Worm (Caenorhabditis elegans): ENCODE data around the gene ppfr-4.
"Not testable (repeated sequence)": the region's sequence is repeated elsewhere in the genome, so short reads cannot be mapped to it uniquely, and the experiment has no call there.

The ppfr-4 gene

DNA sequence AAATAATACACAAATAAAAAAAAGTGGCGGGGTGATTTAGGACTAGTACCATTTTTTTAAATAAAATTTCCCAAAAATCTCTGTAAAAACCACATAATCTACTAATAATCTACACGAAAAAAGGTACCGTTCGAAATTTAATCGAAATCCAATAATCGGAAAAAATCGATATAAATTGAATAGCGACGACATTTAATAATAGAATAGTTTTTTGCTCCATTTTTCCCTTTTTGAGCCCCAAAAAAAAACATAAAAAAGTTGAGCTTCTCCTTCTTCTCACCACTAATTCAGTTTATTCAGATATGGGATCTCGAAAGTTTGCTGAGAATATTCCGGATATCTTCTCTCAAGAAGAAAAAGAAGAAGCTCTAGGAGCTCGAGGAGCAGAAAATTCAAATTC, 12.0 kb upstream of the ppfr-4 start, which contains the start of gene Y71H2B.5:
Y71H2B.5 (plus strand) TSS at position 301 of the 400 bp plus-strand sequence.
- TF ChIP-seq unc-42, ttx-3, pat-9 (tag; optimal IDR thresholded peaks at IDR 0.05): not testable (repeated sequence)

DNA sequence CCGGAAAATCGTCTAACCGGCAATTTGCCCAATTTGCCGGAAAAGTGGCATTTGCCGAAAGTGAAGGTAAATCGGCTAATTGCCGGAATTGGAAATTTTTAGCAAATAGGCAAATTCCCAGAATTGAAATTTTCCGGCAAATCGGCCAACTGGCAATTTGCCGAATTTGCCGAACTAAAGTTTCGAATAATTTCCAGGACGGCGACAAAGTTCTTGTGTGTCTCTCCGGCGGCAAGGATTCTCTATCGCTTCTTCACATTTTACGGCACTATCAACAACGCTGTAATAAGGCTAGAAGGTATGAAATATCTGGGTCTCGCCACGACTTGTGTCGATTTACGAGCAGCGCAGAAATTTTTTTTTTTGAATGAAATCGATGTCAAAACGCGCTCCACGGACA, 3.5 kb upstream of the ppfr-4 start:
- TF ChIP-seq tbx-2 (tag; optimal IDR thresholded peaks at IDR 0.05) (no peak), ref-2 (tag; optimal IDR thresholded peaks at IDR 0.05) (no peak)

DNA sequence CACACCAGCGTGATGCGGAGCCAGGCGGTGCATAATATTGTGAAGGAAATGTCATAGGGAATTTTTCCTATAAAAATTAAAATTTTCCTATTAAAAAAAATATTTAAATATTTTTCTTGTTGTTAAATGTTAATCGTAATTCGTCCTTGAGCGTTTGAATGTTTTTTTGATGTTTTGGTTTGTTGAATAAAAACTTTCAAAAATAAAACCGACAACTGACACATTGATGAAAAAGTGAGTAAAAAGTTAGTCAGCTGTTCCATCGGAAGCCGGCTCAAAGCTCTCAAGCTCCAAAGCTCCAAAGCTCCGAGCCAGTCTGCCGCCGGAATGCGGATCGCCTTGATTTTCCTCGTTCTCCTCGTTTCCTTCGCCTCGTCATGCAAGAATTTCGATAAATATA, 1.1 kb upstream of the ppfr-4 start, which contains the start of gene Y71H2B.4:
Y71H2B.4 (plus strand) TSS at position 301 of the 400 bp plus-strand sequence.
- TF ChIP-seq unc-55 (GFP tag; optimal IDR thresholded peaks at IDR 0.05) (no peak), ref-2 (tag; optimal IDR thresholded peaks at IDR 0.05) (no peak), hlh-8 (tag; optimal IDR thresholded peaks at IDR 0.05) (no peak), elt-2 (tag; optimal IDR thresholded peaks at IDR 0.05) (no peak), ceh-48 (tag; optimal IDR thresholded peaks at IDR 0.05) (no peak), pha-2 (tag; optimal IDR thresholded peaks at IDR 0.05) (no peak), che-1 (tag; optimal IDR thresholded peaks at IDR 0.05) (no peak)

DNA sequence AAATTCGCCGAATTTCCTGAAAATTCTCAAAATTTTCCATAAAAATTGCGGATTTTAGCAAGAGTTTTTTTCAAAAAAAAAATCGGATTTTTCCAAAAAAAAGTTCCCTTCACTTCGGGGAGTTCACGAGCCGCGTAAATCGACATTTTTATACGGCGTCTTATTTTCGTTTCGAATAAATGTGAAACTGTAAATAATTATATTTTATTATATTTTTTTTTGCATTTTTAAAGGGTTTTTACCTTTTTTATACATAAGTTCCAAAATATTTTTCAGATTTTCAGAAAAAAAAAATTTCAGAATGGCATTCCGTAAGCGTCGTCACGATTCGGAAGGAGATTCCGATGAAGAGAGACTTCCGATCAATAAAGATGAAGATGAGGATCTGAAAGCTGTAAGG, 3.1 kb downstream of the ppfr-4 start, which contains the start of gene Y71H2B.2:
Y71H2B.2 (plus strand) TSS at position 301 of the 400 bp plus-strand sequence.
- TF ChIP-seq pqm-1 (tag; optimal IDR thresholded peaks at IDR 0.05) (no peak), ceh-18 (tag; optimal IDR thresholded peaks at IDR 0.05) (no peak), ceh-19 (GFP tag; optimal IDR thresholded peaks at IDR 0.05) (no peak), nhr-11 (tag; optimal IDR thresholded peaks at IDR 0.05) (no peak), hlh-30 (tag; optimal IDR thresholded peaks at IDR 0.05; ENCODE audit: insufficient read depth) (no peak), lin-11 (tag; optimal IDR thresholded peaks at IDR 0.05) (no peak), lim-6 (tag; optimal IDR thresholded peaks at IDR 0.05) (no peak), fax-1 (tag; optimal IDR thresholded peaks at IDR 0.05) (no peak), K09A11.1 (tag; optimal IDR thresholded peaks at IDR 0.05; ENCODE audit: insufficient read depth) (no peak), hlh-8 (tag; optimal IDR thresholded peaks at IDR 0.05) (no peak), sdc-2 (tag; optimal IDR thresholded peaks at IDR 0.05) (no peak), pag-3 (tag; optimal IDR thresholded peaks at IDR 0.05; ENCODE audit: borderline replicate concordance) (no peak)

DNA sequence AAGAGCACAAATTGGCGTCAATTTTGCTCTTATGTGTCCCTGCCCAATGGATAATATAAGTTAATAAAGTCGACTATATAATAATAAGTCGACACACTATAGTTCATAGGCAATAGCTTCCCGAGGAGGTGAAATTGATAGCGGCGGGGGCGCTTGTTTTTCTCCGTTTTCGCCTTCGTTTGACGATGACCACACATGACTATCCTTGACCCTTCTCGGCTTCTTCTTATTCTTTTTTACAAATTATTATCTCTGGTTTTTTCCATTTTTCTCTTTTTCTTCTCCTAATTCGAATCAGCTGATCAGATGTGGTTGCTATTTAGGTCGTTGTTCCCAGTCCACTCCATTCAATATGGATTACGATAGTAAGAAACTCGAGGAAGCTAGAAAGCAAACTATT, 9.0 kb downstream of the ppfr-4 start, which contains the start of gene acbp-8:
acbp-8 (plus strand) TSS at position 324 of the 400 bp plus-strand sequence.
- no peak for TF ChIP-seq sox-2 (GFP tag; IDR thresholded peaks at IDR 0.05)
- no peak for TF ChIP-seq sdc-2 (tag; optimal IDR thresholded peaks at IDR 0.05)
- no peak for TF ChIP-seq ceh-18 (tag; optimal IDR thresholded peaks at IDR 0.05)
- no peak for TF ChIP-seq C38D4.7 (GFP tag; optimal IDR thresholded peaks at IDR 0.05)
- TF ChIP-seq lim-6 (tag; optimal IDR thresholded peaks at IDR 0.05): no peak
- TF ChIP-seq pax-1 (tag; optimal IDR thresholded peaks at IDR 0.05): no peak
- no peak for TF ChIP-seq hlh-15 (tag; optimal IDR thresholded peaks at IDR 0.05)
- TF ChIP-seq lin-11 (tag; optimal IDR thresholded peaks at IDR 0.05): no peak
- no peak for TF ChIP-seq unc-42 (tag; optimal IDR thresholded peaks at IDR 0.05)
- TF ChIP-seq npax-4 (tag; optimal IDR thresholded peaks at IDR 0.05): no peak
- no peak for TF ChIP-seq syd-9 (tag; optimal IDR thresholded peaks at IDR 0.05)
- TF ChIP-seq T23F11.4 (GFP tag; optimal IDR thresholded peaks at IDR 0.05): no peak
- no peak for TF ChIP-seq madf-2 (tag; optimal IDR thresholded peaks at IDR 0.05)

DNA sequence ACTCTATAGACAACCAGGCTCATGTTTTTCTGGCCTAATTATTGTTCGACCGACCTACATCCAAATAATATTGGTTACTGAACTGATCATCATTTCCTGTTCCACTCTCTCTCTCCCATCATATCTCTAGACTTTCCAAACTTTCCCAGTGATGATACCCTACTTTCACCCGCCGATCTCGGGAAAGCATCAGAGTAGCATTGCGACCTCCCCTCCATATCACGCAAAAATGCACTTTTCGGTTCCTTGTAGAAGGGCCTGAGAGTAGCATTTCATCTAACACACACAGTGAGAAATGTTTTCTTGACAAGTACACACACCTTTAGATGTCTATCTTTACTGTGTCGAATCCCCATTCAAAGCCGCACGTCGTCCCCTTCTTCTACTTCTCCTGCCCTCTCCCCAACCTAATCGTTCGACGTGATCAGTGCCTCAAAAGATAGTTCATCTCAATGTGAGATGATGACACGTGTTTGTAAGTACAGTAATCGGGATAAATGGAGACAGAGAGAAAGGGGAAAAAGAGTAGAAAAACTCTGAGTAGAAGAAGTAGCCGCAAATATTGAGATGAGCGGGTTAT, 13.2 kb downstream of the ppfr-4 start:
- TF ChIP-seq K02D7.2 (tag; optimal IDR thresholded peaks at IDR 0.05) (no peak), ets-4 (tag; optimal IDR thresholded peaks at IDR 0.05) (no peak), sox-4 (tag; optimal IDR thresholded peaks at IDR 0.05) (no peak), ceh-19 (GFP tag; optimal IDR thresholded peaks at IDR 0.05) (no peak), rnt-1 (tag; optimal IDR thresholded peaks at IDR 0.05) (no peak), ztf-16 (tag; optimal IDR thresholded peaks at IDR 0.05) (no peak), zip-5 (tag; optimal IDR thresholded peaks at IDR 0.05) (no peak), tbx-7 (tag; optimal IDR thresholded peaks at IDR 0.05) (no peak), nfya-1 (tag; optimal IDR thresholded peaks at IDR 0.05) (no peak)

All from whole organism, late embryonic.